Fruit fly (Drosophila melanogaster) ovary, adult (tissue): ENCODE measurements around the gene Srp9.

Experiments used
- CG17801 ChIP-seq: fragments of 200-800 bp; optimal IDR thresholded peaks from 2 replicates; lab custom pipeline; 2019; ENCODE audit warnings: missing biosample characterization, mild to moderate bottlenecking, missing genetic modification characterization, moderate library complexity; ENCODE audit not compliant: partially characterized antibody

Srp9 gene

DNA sequence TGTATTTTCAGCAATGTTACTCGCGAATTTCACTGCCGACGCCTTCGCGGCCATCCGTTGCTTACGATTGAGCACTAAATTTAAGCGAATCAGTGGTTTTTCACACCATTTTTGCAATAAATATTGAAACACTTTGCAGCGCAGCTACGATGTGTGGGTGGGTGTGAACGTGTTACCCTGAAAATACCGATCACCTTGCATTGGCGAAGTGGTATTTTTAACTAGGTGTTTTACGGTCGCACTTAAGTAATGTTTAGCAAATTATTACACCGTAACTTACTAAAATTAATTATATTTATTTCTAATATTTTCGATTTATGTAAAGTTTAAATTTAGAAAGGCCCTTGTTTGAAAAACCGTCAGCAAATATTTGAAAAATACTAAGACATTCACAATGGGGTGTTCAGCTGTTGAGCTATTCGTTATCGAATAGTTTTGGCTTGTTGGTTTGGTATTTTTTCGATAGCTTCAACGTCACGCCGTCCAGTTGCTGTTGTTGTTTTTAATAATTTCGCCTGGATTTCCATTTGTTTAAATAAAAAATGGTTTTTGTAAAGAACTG, at the start of gene Srp9, which contains the start of gene syd:
Srp9 (plus strand) TSS at position 441 of the 562 bp plus-strand sequence.
syd (minus strand) TSS at position 188 of the 562 bp plus-strand sequence.
- peak; percentile 16 for TF ChIP-seq CG17801 (GFP tag; lab: Kevin White, UChicago)

DNA sequence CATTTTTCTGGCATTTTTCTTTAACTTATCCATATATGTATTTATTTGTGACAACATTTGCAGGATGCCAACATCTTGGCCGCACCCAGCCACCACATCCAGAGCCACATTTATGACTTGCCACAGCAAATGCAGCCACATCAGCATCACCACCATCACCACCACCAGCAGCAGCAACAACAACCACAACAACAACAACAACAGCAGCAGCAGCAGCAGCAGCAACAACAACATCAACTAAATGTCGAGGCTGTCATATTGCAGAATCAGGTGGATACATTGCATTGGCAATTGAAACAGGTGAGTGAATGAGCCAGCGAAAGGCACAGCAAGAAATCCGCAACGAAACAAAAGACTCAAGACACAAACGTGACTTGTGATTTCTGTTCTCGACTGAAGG, 46.2 kb upstream of the Srp9 start:
- TF ChIP-seq CG17801 (GFP tag; lab: Kevin White, UChicago) = no peak

dm6 chr3L:7890567-7890966, 45.6 kb upstream of the Srp9 start:
- no peak for TF ChIP-seq CG17801 (GFP tag; lab: Kevin White, UChicago)

DNA sequence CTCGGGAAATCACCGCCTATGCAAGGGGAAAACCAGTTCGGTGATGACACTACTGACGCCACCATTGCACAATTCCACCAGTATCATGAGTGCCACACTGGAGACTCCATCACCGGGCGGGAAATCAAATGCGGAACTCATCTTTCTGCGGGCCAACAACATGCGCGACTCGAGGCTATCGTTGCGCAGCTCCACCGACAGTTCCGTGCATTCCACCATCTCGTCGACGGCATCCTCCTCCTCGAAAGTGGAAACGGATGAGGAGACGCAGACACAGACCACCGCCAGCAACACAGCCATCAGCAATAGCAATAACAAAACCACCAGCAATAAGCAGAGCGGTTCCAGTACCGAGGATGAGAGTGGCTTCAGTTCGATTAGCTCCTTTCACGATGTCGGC, 42.3 kb upstream of the Srp9 start:
- TF ChIP-seq CG17801 (GFP tag; lab: Kevin White, UChicago) = no peak

DNA sequence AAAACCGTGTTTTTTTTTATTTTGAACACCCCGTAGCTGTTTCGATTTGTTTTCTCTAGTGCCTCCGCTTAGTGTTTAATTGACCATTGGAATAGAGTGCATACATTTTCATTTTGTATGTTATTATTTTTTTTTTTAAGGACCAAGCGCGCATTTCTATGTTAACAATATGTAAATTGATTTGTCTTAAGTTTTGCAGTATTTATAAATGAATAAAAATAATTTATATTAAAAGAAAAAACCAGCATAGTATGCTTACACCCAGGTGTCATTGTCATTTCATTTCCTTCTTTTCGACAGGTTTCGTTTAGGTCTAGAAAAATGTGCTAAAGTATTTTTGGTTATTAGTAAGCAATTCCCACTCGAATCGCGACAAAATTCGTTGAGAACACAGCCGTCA, 41.6 kb upstream of the Srp9 start, which contains the start of gene eIF4E5:
eIF4E5 (plus strand) TSS at position 301 of the 400 bp plus-strand sequence.
- no peak for TF ChIP-seq CG17801 (GFP tag; lab: Kevin White, UChicago)

- TF ChIP-seq CG17801 (GFP tag; lab: Kevin White, UChicago) = peak; percentile 59
Observed at dm6 chr3L:7903489-7904150, 32.6 kb upstream of the Srp9 start.

dm6 chr3L:7904560-7904959, 31.6 kb upstream of the Srp9 start:
- TF ChIP-seq CG17801 (GFP tag; lab: Kevin White, UChicago) = no peak

- no peak for TF ChIP-seq CG17801 (GFP tag; lab: Kevin White, UChicago)
Observed at dm6 chr3L:7909695-7910463, 26.3 kb upstream of the Srp9 start.

DNA sequence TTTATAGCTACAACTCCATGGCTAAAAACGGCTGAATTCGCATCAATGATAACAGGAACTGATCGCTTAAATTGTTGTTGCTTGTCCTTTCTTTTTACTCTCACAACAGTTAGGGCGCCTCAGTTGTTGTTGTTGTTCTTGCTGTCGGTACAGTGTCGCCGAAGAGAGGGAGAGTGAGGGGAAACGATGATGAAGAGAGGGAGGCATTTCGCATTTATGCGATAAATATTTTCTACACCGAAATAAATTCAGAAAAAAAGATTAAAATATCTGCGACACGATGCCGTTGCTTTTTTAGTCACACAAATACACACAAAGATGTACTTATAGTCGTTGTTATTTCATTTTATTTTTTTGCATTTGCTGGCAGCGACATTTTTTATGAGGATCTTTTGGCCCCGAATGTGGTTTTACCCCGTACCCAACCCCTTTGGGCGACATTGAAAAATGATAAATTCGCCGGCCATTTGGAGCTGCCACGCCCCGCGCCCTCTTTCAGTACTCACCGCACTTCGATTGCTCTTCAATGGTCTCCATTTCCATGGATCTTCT, 25.2 kb upstream of the Srp9 start:
- no peak for TF ChIP-seq CG17801 (GFP tag; lab: Kevin White, UChicago)

- TF ChIP-seq CG17801 (GFP tag; lab: Kevin White, UChicago) = no peak
Observed at dm6 chr3L:7911765-7912556, 24.2 kb upstream of the Srp9 start, which contains the start of the genes pbl and CG8281. TSS of gene pbl (minus strand) at chr3L:7911954. TSS of gene CG8281 (plus strand) at chr3L:7912463.

dm6 chr3L:7914969-7915596, 21.1 kb upstream of the Srp9 start, which contains the start of gene Tmem43:
TSS of gene Tmem43 (minus strand) at chr3L:7915120.
- no peak for TF ChIP-seq CG17801 (GFP tag; lab: Kevin White, UChicago)

- TF ChIP-seq CG17801 (GFP tag; lab: Kevin White, UChicago) = no peak
Observed at dm6 chr3L:7915808-7916619, 20.2 kb upstream of the Srp9 start.

DNA sequence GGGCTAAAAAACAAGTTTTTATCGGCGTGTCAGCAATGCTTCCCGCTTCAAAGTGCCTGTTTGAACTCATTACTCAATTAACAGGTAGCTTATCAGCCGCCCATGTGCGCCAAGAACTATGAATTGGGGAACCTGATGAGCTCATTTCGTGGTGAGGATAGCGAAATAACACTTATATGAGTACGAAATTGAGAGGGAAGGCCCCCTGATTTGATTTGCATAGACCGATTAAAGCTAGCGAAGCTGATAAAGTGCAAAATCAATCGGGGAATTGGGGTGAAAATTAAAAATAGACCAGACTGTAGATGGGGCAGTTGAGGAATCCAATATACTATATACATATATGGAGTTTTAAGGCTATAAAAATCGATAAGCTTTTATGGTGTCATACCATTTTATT, 2.0 kb upstream of the Srp9 start:
- TF ChIP-seq CG17801 (GFP tag; lab: Kevin White, UChicago) = no peak
